Worm (Caenorhabditis elegans): ENCODE data around the gene srpa-72.

The srpa-72 gene

ce11 chrII:2773534-2773933 is 13.7 kb upstream of the srpa-72 start, which contains the start of gene sdz-9:
Gene sdz-9 (minus strand): TSS chrII:2773634.
- TF ChIP-seq unc-62 (GFP tag; optimal IDR thresholded peaks at IDR 0.05 in 1 of 2) (peak in 1 of 2 experiments; percentile 10), unc-62 (tag; optimal IDR thresholded peaks at IDR 0.05) (no peak), Y105C5A.15 (GFP tag; IDR thresholded peaks at IDR 0.05) (no peak)

DNA sequence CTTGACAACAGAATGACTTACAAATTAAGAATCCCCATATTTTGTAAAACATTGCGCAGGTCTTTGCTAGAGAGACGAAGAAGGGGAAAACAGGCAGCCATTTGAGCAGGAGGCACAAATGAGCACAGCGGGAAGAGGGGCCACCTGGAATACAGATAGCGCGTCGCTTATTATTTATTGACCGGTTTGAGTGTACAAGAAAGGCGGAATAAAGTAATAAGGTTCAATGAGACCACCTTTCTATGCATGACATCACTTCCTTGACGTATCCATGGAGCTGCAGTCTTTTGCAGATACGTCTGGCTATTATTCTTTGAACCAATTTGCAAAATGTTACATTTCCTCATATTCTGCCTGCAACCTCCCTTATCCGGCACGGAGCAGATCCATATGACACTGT is 12.4 kb upstream of the srpa-72 start, which contains the start of gene fbxb-111:
Gene fbxb-111 (minus strand): TSS at position 101 of the 400 bp plus-strand sequence.
- TF ChIP-seq T20F7.1 (GFP tag; optimal IDR thresholded peaks at IDR 0.05): no peak
- no peak for TF ChIP-seq egl-27 (tag; optimal IDR thresholded peaks at IDR 0.05)
- no peak for TF ChIP-seq lin-38 (GFP tag; IDR thresholded peaks at IDR 0.05)
- no peak for TF ChIP-seq unc-130 (GFP tag; optimal IDR thresholded peaks at IDR 0.05)
- TF ChIP-seq spr-3 (GFP tag; optimal IDR thresholded peaks at IDR 0.05): no peak
- no peak for TF ChIP-seq hlh-11 (tag; optimal IDR thresholded peaks at IDR 0.05)
- no peak for TF ChIP-seq nhr-237 (tag; optimal IDR thresholded peaks at IDR 0.05)
- TF ChIP-seq lim-7 (GFP tag; IDR thresholded peaks at IDR 0.05): no peak
- TF ChIP-seq lin-39 (tag; optimal IDR thresholded peaks at IDR 0.05): no peak
- no peak for TF ChIP-seq skn-1 (tag; optimal IDR thresholded peaks at IDR 0.05)
- no peak for TF ChIP-seq tra-1 (GFP tag; IDR thresholded peaks at IDR 0.05)
- TF ChIP-seq cey-2 (tag; optimal IDR thresholded peaks at IDR 0.05; ENCODE audit: borderline replicate concordance, insufficient read depth): no peak
- TF ChIP-seq snpc-1.2 (GFP tag; IDR thresholded peaks at IDR 0.05): no peak
- no peak for TF ChIP-seq snpc-4 (tag; optimal IDR thresholded peaks at IDR 0.05)
- TF ChIP-seq daf-19 (GFP tag; conservative IDR thresholded peaks at IDR 0.05): no peak
- TF ChIP-seq T26A8.4 (GFP tag; IDR thresholded peaks at IDR 0.05): no peak
- TF ChIP-seq nhr-76 (tag; optimal IDR thresholded peaks at IDR 0.05): no peak
- TF ChIP-seq hlh-30 (tag; optimal IDR thresholded peaks at IDR 0.05; ENCODE audit: insufficient read depth): no peak
- TF ChIP-seq D1046.2 (GFP tag; IDR thresholded peaks at IDR 0.05): no peak
- TF ChIP-seq nhr-28 (tag; optimal IDR thresholded peaks at IDR 0.05): no peak

- TF ChIP-seq ces-1 (GFP tag; optimal IDR thresholded peaks at IDR 0.05): no peak
- TF ChIP-seq arid-1 (GFP tag; conservative IDR thresholded peaks at IDR 0.05): no peak
- TF ChIP-seq rbr-2 (tag; optimal IDR thresholded peaks at IDR 0.05): no peak
- no peak for TF ChIP-seq gei-8 (GFP tag; optimal IDR thresholded peaks at IDR 0.05)
- no peak for TF ChIP-seq nhr-237 (tag; optimal IDR thresholded peaks at IDR 0.05)
- no peak for TF ChIP-seq set-16 (GFP tag; IDR thresholded peaks at IDR 0.05)
- TF ChIP-seq nhr-102 (tag; optimal IDR thresholded peaks at IDR 0.05): no peak
- no peak for TF ChIP-seq dpl-1 (GFP tag; optimal IDR thresholded peaks at IDR 0.05)
- no peak for TF ChIP-seq jun-1 (tag; optimal IDR thresholded peaks at IDR 0.05)
- no peak for TF ChIP-seq madf-9 (GFP tag; conservative IDR thresholded peaks at IDR 0.05)
- TF ChIP-seq lim-7 (GFP tag; IDR thresholded peaks at IDR 0.05): no peak
- TF ChIP-seq T26A8.4 (GFP tag; IDR thresholded peaks at IDR 0.05): no peak
- TF ChIP-seq F44E2.7 (GFP tag; IDR thresholded peaks at IDR 0.05): no peak
- no peak for TF ChIP-seq egl-27 (tag; optimal IDR thresholded peaks at IDR 0.05)
- TF ChIP-seq ceh-62 (tag; optimal IDR thresholded peaks at IDR 0.05): no peak
- no peak for TF ChIP-seq spr-1 (tag; optimal IDR thresholded peaks at IDR 0.05)
- TF ChIP-seq lin-13 (GFP tag; optimal IDR thresholded peaks at IDR 0.05): no peak
- TF ChIP-seq dve-1 (tag; optimal IDR thresholded peaks at IDR 0.05; ENCODE audit: insufficient read depth): no peak
- no peak for TF ChIP-seq F37D6.2 (tag; optimal IDR thresholded peaks at IDR 0.05)
These were observed 9.4 kb upstream of the srpa-72 start, which contains the start of gene F08D12.4 for ce11 chrII:2777846-2778245. Gene F08D12.4 (plus strand): TSS chrII:2778146.

DNA sequence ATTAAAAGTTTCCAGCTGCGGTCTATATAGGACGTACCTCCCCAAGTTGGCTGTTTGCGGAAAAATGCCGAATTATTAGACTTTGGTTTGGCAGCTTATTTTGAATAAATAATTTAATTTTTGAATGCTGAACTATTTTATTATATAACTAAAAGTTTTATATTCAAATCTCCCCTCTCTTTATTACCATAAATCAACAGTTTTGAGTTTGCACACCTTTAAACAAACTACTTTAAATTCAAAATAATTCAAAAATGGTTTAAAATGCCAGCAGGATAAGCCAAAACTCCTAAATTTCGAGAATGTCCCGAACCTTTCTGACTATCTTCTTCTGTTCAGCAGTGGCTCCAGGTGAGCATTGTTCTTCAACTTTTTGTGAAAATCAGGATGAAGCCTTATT is 8.0 kb upstream of the srpa-72 start, which contains the start of gene F08D12.3:
Gene F08D12.3 (plus strand): TSS at position 301 of the 400 bp plus-strand sequence.
- TF ChIP-seq R02D3.7 (tag; optimal IDR thresholded peaks at IDR 0.05) (no peak), aha-1 (tag) (no peak), ztf-11 (tag; optimal IDR thresholded peaks at IDR 0.05) (no peak), nhr-102 (tag; optimal IDR thresholded peaks at IDR 0.05) (no peak), snpc-4 (tag; optimal IDR thresholded peaks at IDR 0.05) (no peak), F10B5.3 (tag; optimal IDR thresholded peaks at IDR 0.05) (no peak)
